Worm (Caenorhabditis elegans): ENCODE data around the gene str-190.

ce11 chrV:7524447-7524846 is 46.1 kb upstream of the str-190 start, which contains the start of gene C54F6.20:
- TF ChIP-seq nhr-76 (tag; optimal IDR thresholded peaks at IDR 0.05) (no peak), elt-2 (tag; optimal IDR thresholded peaks at IDR 0.05) (no peak), ceh-9 (tag; optimal IDR thresholded peaks at IDR 0.05) (no peak), egl-5 (tag; optimal IDR thresholded peaks at IDR 0.05) (no peak), skn-1 (tag; optimal IDR thresholded peaks at IDR 0.05) (no peak), daf-12 (tag; optimal IDR thresholded peaks at IDR 0.05) (no peak), elt-1 (tag; optimal IDR thresholded peaks at IDR 0.05) (no peak), zag-1 (tag; optimal IDR thresholded peaks at IDR 0.05) (no peak), fkh-10 (GFP tag; optimal IDR thresholded peaks at IDR 0.05) (no peak), lsy-12 (tag; optimal IDR thresholded peaks at IDR 0.05) (no peak), tbx-2 (tag; optimal IDR thresholded peaks at IDR 0.05) (no peak), unc-39 (tag; optimal IDR thresholded peaks at IDR 0.05) (no peak)

Measured in whole organism, L3 larva.